Fruit fly (Drosophila melanogaster): Measurements from ENCODE around the gene CG2082.
A peak's percentile ranks its signal among the peaks of the same experiment; 100 is the strongest.

Gene CG2082

dm6 chr3R:5794267-5795089 lies 13.6 kb upstream of the CG2082 start, which contains the start of the genes PSMG1 and CG10979:
TSS of gene PSMG1 (minus strand) at chr3R:5794317.
TSS of gene CG10979 (plus strand) at chr3R:5794705.
- TF ChIP-seq H15 (GFP tag; IDR thresholded peaks at IDR 0.05) (0 out of 3 replicates have a peak, but pooled peaks have one; percentile 29), CG10462 (GFP tag; optimal IDR thresholded peaks at IDR 0.05) (no peak), Hr39 (optimal IDR thresholded peaks at IDR 0.05) (no peak), CG33213 (GFP tag; optimal IDR thresholded peaks at IDR 0.05) (no peak), pzg (GFP tag; optimal IDR thresholded peaks at IDR 0.05) (peak; percentile 37), Blimp-1 (GFP tag; optimal IDR thresholded peaks at IDR 0.05) (no peak), gcm (GFP tag; optimal IDR thresholded peaks at IDR 0.05) (no peak), BEAF-32 (GFP tag; optimal IDR thresholded peaks at IDR 0.05) (peak; percentile 47), klu (GFP tag; IDR thresholded peaks at IDR 0.05) (no peak), Hey (tag; optimal IDR thresholded peaks at IDR 0.05) (no peak), org-1 (GFP tag; optimal IDR thresholded peaks at IDR 0.05) (no peak), CG42726 (GFP tag; IDR thresholded peaks at IDR 0.05; ENCODE audit: partially characterized antibody) (no peak), gfzf (GFP tag; optimal IDR thresholded peaks at IDR 0.05) (peak; percentile 91), CG14710 (tag; optimal IDR thresholded peaks at IDR 0.05) (peak; percentile 51), insv (GFP tag; optimal IDR thresholded peaks at IDR 0.05) (peak; percentile 70 to 96), CG4617 (GFP tag; optimal IDR thresholded peaks at IDR 0.05; ENCODE audit: borderline replicate concordance) (peak; percentile 23), CG13296 (GFP tag; optimal IDR thresholded peaks at IDR 0.05) (no peak), oc (tag; optimal IDR thresholded peaks at IDR 0.05) (no peak), usp (GFP tag; optimal IDR thresholded peaks at IDR 0.05) (no peak), zen (tag; optimal IDR thresholded peaks at IDR 0.05) (peak; percentile 65), Dp (GFP tag; optimal IDR thresholded peaks at IDR 0.05) (peak; percentile 52), tna (GFP tag; IDR thresholded peaks at IDR 0.05; ENCODE audit: partially characterized antibody) (no peak), Sin3A (optimal IDR thresholded peaks at IDR 0.05) (peak; percentile 68), CG15601 (tag; optimal IDR thresholded peaks at IDR 0.05) (no peak), YL-1 (GFP tag; optimal IDR thresholded peaks at IDR 0.05) (peak; percentile 61), CG12236 (GFP tag; optimal IDR thresholded peaks at IDR 0.05) (no peak), CG11093 (GFP tag; IDR thresholded peaks at IDR 0.05) (0 out of 3 replicates have a peak, but pooled peaks have one; percentile 11), CG7556 (GFP tag; optimal IDR thresholded peaks at IDR 0.05) (no peak), disco-r (GFP tag; optimal IDR thresholded peaks at IDR 0.05) (no peak), HLH4C (GFP tag; IDR thresholded peaks at IDR 0.05; ENCODE audit: partially characterized antibody) (no peak), CG8359 (GFP tag; optimal IDR thresholded peaks at IDR 0.05; ENCODE audit: borderline replicate concordance) (no peak), CG7786 (GFP tag; optimal IDR thresholded peaks at IDR 0.05) (no peak), Spps (tag; optimal IDR thresholded peaks at IDR 0.05) (no peak), sens (GFP tag) (peak; percentile 80), Myb (GFP tag; optimal IDR thresholded peaks at IDR 0.05) (peak; percentile 62), CG11085 (GFP tag; IDR thresholded peaks at IDR 0.05) (no peak), mirr (GFP tag; optimal IDR thresholded peaks at IDR 0.05) (no peak), corto (GFP tag; optimal IDR thresholded peaks at IDR 0.05) (no peak), CG18764 (GFP tag; optimal IDR thresholded peaks at IDR 0.05) (no peak), CG14050 (GFP tag; IDR thresholded peaks at IDR 0.05) (no peak), pfk (GFP tag; optimal IDR thresholded peaks at IDR 0.05) (no peak), CG3726 (GFP tag; IDR thresholded peaks at IDR 0.05) (no peak), nmo (GFP tag; optimal IDR thresholded peaks at IDR 0.05) (peak; percentile 49), CG11696 (GFP tag; IDR thresholded peaks at IDR 0.05) (no peak), CG11398 (GFP tag; optimal IDR thresholded peaks at IDR 0.05) (no peak), CG5180 (GFP tag; optimal IDR thresholded peaks at IDR 0.05) (no peak), CTCF (GFP tag; optimal IDR thresholded peaks at IDR 0.05) (no peak), Elba2 (GFP tag; optimal IDR thresholded peaks at IDR 0.05) (peak; percentile 79), CG3995 (GFP tag; optimal IDR thresholded peaks at IDR 0.05) (peak; percentile 8), NFAT (GFP tag; IDR thresholded peaks at IDR 0.05) (no peak)

Measured in whole organism, embryonic.